Fruit fly (Drosophila melanogaster): ENCODE results near the gene CG6325.

CG6325 gene

dm6 chr3R:10411752-10412549, 4.9 kb upstream of the CG6325 start:
- TF ChIP-seq Dll (optimal IDR thresholded peaks at IDR 0.05) (no peak), pan (optimal IDR thresholded peaks at IDR 0.05) (no peak), usp (GFP tag; optimal IDR thresholded peaks at IDR 0.05) (no peak), CG8478 (optimal IDR thresholded peaks at IDR 0.05) (no peak), EcR (GFP tag; optimal IDR thresholded peaks at IDR 0.05) (no peak), psq (optimal IDR thresholded peaks at IDR 0.05) (no peak)

- TF ChIP-seq Dll (optimal IDR thresholded peaks at IDR 0.05): no peak
- no peak for TF ChIP-seq pan (optimal IDR thresholded peaks at IDR 0.05)
- no peak for TF ChIP-seq CG8478 (optimal IDR thresholded peaks at IDR 0.05)
Observed at dm6 chr3R:10407658-10408057, 573 bp upstream of the CG6325 start.

DNA sequence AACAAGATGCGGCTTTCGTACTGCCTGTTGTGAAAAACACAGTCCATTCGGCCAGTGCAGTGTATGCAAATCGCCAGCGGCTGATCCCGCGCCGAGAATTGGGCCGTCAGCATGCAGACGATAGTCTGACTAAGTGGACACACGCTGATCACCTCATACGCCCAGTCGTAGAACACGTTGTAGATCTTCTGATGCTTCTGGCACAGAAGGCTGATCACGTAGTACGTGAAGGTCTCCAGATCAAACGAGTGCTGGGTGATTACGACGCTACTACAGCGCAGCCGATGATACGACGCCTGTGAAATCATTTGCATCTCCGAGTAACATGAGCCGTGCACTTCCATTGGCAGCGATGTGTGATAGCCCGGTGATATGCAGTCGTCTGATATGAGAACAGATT, 3.1 kb downstream of the CG6325 start:
- TF ChIP-seq EcR (GFP tag; optimal IDR thresholded peaks at IDR 0.05) (no peak), Dll (optimal IDR thresholded peaks at IDR 0.05) (no peak), psq (optimal IDR thresholded peaks at IDR 0.05) (no peak)

DNA sequence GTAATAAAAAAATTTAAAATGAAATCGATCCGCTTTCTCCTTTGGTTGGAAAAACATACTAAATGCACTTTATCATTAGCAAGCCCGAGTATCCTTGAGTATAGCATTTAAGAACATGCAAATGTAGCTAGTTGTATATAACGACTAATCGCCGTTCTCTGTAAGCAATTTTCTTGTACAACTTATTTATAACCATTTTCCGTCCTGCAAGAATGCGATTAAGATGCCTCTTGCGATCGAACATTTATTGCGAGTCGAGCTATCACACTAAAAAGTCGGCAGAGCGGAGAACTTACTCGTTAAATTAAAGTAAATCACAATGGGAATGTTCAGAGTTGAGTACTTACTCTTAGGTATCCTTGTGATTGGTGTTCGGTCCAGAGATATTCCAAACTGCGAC, 6.4 kb downstream of the CG6325 start, which contains the start of gene mthl11:
Gene mthl11 (plus strand): TSS at position 301 of the 400 bp plus-strand sequence.
- TF ChIP-seq Dll (optimal IDR thresholded peaks at IDR 0.05) (no peak), usp (GFP tag; optimal IDR thresholded peaks at IDR 0.05) (no peak), psq (optimal IDR thresholded peaks at IDR 0.05) (no peak), CG8478 (optimal IDR thresholded peaks at IDR 0.05) (no peak), pan (optimal IDR thresholded peaks at IDR 0.05) (no peak), EcR (GFP tag; optimal IDR thresholded peaks at IDR 0.05) (no peak)

dm6 chr3R:10395233-10395815, 11.8 kb downstream of the CG6325 start:
- TF ChIP-seq usp (GFP tag; optimal IDR thresholded peaks at IDR 0.05): no peak
- no peak for TF ChIP-seq EcR (GFP tag; optimal IDR thresholded peaks at IDR 0.05)
- no peak for TF ChIP-seq psq (optimal IDR thresholded peaks at IDR 0.05)
- TF ChIP-seq pan (optimal IDR thresholded peaks at IDR 0.05): no peak
- TF ChIP-seq CG8478 (optimal IDR thresholded peaks at IDR 0.05): no peak
- TF ChIP-seq Dll (optimal IDR thresholded peaks at IDR 0.05): no peak

- TF ChIP-seq Dll (optimal IDR thresholded peaks at IDR 0.05) (no peak), psq (optimal IDR thresholded peaks at IDR 0.05) (no peak), usp (GFP tag; optimal IDR thresholded peaks at IDR 0.05) (no peak)
Observed at dm6 chr3R:10394368-10394770, 12.7 kb downstream of the CG6325 start.

dm6 chr3R:10393654-10394367, 13.3 kb downstream of the CG6325 start:
- no peak for TF ChIP-seq EcR (GFP tag; optimal IDR thresholded peaks at IDR 0.05)
- no peak for TF ChIP-seq pan (optimal IDR thresholded peaks at IDR 0.05)
- TF ChIP-seq psq (optimal IDR thresholded peaks at IDR 0.05): no peak
- TF ChIP-seq CG8478 (optimal IDR thresholded peaks at IDR 0.05): no peak
- no peak for TF ChIP-seq Dll (optimal IDR thresholded peaks at IDR 0.05)
- TF ChIP-seq usp (GFP tag; optimal IDR thresholded peaks at IDR 0.05): no peak

DNA sequence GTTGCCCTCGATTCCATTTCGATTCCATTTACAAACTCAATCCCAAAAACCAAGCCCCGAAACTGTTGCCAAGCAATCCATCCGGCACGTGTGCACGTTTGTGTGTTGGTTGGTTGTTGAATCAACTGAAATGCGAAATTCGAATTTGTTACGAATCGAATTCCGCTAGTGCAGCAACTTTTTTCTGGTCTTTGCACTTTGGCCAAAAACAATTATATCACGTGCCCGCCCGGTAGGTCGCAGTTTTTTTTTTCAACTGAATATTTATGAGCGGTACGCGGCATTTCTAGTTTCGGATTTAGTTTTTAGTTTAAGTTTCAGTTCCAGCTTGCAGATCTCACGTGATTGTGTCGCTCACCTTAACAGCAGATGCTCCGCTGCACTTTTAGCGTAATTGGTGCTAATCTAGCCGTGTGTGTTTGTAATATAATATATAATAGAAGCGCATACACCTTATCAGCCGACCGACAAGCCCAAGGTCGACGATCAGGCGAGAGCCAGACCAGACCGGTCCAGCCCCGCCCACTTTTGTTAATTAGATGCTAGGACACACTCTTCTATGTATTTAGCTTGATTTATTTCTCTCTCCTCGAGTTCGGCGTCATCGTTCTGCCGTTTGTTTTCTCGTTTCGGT, 13.9 kb downstream of the CG6325 start:
- no peak for TF ChIP-seq usp (GFP tag; optimal IDR thresholded peaks at IDR 0.05)
- no peak for TF ChIP-seq EcR (GFP tag; optimal IDR thresholded peaks at IDR 0.05)
- no peak for TF ChIP-seq psq (optimal IDR thresholded peaks at IDR 0.05)
- no peak for TF ChIP-seq Dll (optimal IDR thresholded peaks at IDR 0.05)
- TF ChIP-seq CG8478 (optimal IDR thresholded peaks at IDR 0.05): no peak
- no peak for TF ChIP-seq pan (optimal IDR thresholded peaks at IDR 0.05)

DNA sequence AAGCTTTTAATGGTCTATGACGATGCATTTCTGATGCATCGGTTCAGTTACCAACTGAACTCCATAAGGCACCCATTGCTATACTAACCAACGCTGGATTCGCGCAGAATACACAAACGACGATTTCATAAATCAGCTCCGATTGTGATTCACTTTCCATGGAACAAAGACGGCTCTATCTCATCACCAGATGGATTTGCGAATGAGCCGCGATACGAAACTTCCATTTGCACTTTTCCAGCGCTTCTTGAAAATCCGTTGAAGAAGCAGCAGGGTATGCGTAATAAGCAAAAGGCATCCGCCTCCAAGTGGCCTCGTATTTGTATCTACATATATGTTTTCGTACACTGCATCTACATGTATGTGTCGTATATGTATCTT, 14.6 kb downstream of the CG6325 start:
- TF ChIP-seq pan (optimal IDR thresholded peaks at IDR 0.05): no peak

- TF ChIP-seq EcR (GFP tag; optimal IDR thresholded peaks at IDR 0.05) (no peak), pan (optimal IDR thresholded peaks at IDR 0.05) (no peak), CG8478 (optimal IDR thresholded peaks at IDR 0.05) (no peak), psq (optimal IDR thresholded peaks at IDR 0.05) (no peak), Dll (optimal IDR thresholded peaks at IDR 0.05) (no peak), usp (GFP tag; optimal IDR thresholded peaks at IDR 0.05) (no peak)
Observed at dm6 chr3R:10391863-10392538, 15.1 kb downstream of the CG6325 start.

- TF ChIP-seq CG8478 (optimal IDR thresholded peaks at IDR 0.05) (no peak), pan (optimal IDR thresholded peaks at IDR 0.05) (no peak), usp (GFP tag; optimal IDR thresholded peaks at IDR 0.05) (no peak), EcR (GFP tag; optimal IDR thresholded peaks at IDR 0.05) (no peak), Dll (optimal IDR thresholded peaks at IDR 0.05) (no peak), psq (optimal IDR thresholded peaks at IDR 0.05) (no peak)
Observed at dm6 chr3R:10390914-10391377, 16.1 kb downstream of the CG6325 start.

Measured in whole organism.